Worm (Caenorhabditis elegans) whole organism, L3 larva: ENCODE measurements around the gene ZK666.2.
A peak's percentile ranks its signal among the peaks of the same experiment; 100 is the strongest.

Experiments used
- R02D3.7 ChIP-seq: fragments of 150-350 bp; optimal IDR thresholded peaks from 2 replicates; lab custom pipeline; 2014; ENCODE audit warnings: missing biosample characterization, missing genetic modification characterization
- aly-2 ChIP-seq: fragments of 150-350 bp; optimal IDR thresholded peaks from 2 replicates; lab custom pipeline; 2014; ENCODE audit warnings: missing biosample characterization, missing genetic modification characterization
- ama-1 ChIP-seq: fragments of 150-350 bp; optimal IDR thresholded peaks from 2 replicates; lab custom pipeline; 2018
- ceh-16 ChIP-seq: sonication (generic microtip); optimal IDR thresholded peaks from 2 replicates; lab custom pipeline; 2017; ENCODE audit warnings: missing biosample characterization, missing genetic modification characterization
- ceh-28 ChIP-seq: fragments of 150-350 bp; optimal IDR thresholded peaks from 2 replicates; lab custom pipeline; 2014; ENCODE audit warnings: missing biosample characterization, missing genetic modification reagents, missing genetic modification characterization
- ceh-82 ChIP-seq: fragments of 150-350 bp; optimal IDR thresholded peaks from 2 replicates; lab custom pipeline; 2014; ENCODE audit warnings: missing biosample characterization, missing genetic modification characterization
- ceh-9 ChIP-seq: sonication (generic microtip); optimal IDR thresholded peaks from 2 replicates; lab custom pipeline; 2018; ENCODE audit warnings: missing biosample characterization, missing genetic modification characterization
- daf-12 ChIP-seq: fragments of 150-350 bp; optimal IDR thresholded peaks from 2 replicates; lab custom pipeline; 2014; ENCODE audit warnings: missing biosample characterization, missing genetic modification reagents, missing genetic modification characterization
- egl-27 ChIP-seq: sonication (generic microtip); optimal IDR thresholded peaks from 4 replicates; lab custom pipeline; 2017; ENCODE audit warnings: missing biosample characterization, missing genetic modification reagents, missing genetic modification characterization
- egl-5 ChIP-seq: fragments of 150-350 bp; optimal IDR thresholded peaks from 2 replicates; lab custom pipeline; 2017; ENCODE audit warnings: missing biosample characterization, missing genetic modification reagents, missing genetic modification characterization, inconsistent platforms
- elt-1 ChIP-seq: fragments of 150-350 bp; optimal IDR thresholded peaks from 2 replicates; lab custom pipeline; 2014; ENCODE audit warnings: missing biosample characterization, missing genetic modification characterization
- elt-2 ChIP-seq: sonication (generic microtip); optimal IDR thresholded peaks from 2 replicates; lab custom pipeline; 2016; ENCODE audit warnings: missing genetic modification reagents, mild to moderate bottlenecking, missing genetic modification characterization, missing compliant biosample characterization
- elt-3 ChIP-seq, 3 experiments: fragments of 150-350 bp in 1 of 3; sonication (generic microtip) in 2 of 3; optimal IDR thresholded peaks; 2 replicates in 2 of 3; 4 replicates in 1 of 3; lab custom pipeline; 2014 to 2017; ENCODE audit warnings: missing biosample characterization in 3 of 3, missing genetic modification characterization in 3 of 3
- eor-1 ChIP-seq, 2 experiments: fragments of 150-350 bp; optimal IDR thresholded peaks; 2 replicates each; lab custom pipeline; 2014 to 2018; ENCODE audit warnings: missing biosample characterization in 2 of 2, missing genetic modification characterization in 2 of 2
- hmg-11 ChIP-seq: sonication (generic microtip); optimal IDR thresholded peaks from 2 replicates; lab custom pipeline; 2016; ENCODE audit warnings: missing genetic modification characterization, missing compliant biosample characterization
- lin-15B ChIP-seq: fragments of 150-350 bp; optimal IDR thresholded peaks from 2 replicates; lab custom pipeline; 2014; ENCODE audit warnings: missing biosample characterization, missing genetic modification characterization
- lsy-12 ChIP-seq: sonication (generic microtip); optimal IDR thresholded peaks from 2 replicates; lab custom pipeline; 2016; ENCODE audit warnings: mild to moderate bottlenecking, missing genetic modification characterization, missing compliant biosample characterization
- mdl-1 ChIP-seq: fragments of 150-350 bp; optimal IDR thresholded peaks from 2 replicates; lab custom pipeline; 2014; ENCODE audit warnings: missing biosample characterization, missing genetic modification characterization
- nhr-23 ChIP-seq: fragments of 150-350 bp; optimal IDR thresholded peaks from 2 replicates; lab custom pipeline; 2014; ENCODE audit warnings: missing biosample characterization, missing genetic modification reagents, missing genetic modification characterization
- nhr-237 ChIP-seq: fragments of 150-350 bp; optimal IDR thresholded peaks from 2 replicates; lab custom pipeline; 2014; ENCODE audit warnings: missing biosample characterization, missing genetic modification characterization
- nhr-43 ChIP-seq: sonication (generic microtip); optimal IDR thresholded peaks from 2 replicates; lab custom pipeline; 2016; ENCODE audit warnings: mild to moderate bottlenecking, missing genetic modification characterization, missing compliant biosample characterization; ENCODE audit not compliant: poor library complexity, severe bottlenecking
- nhr-77 ChIP-seq: fragments of 150-350 bp; optimal IDR thresholded peaks from 2 replicates; lab custom pipeline; 2014; ENCODE audit warnings: missing biosample characterization, missing genetic modification characterization
- pha-4 ChIP-seq: fragments of 150-350 bp; optimal IDR thresholded peaks from 2 replicates; lab custom pipeline; 2014; ENCODE audit warnings: missing biosample characterization, missing genetic modification reagents, missing genetic modification characterization
- pqm-1 ChIP-seq: fragments of 150-350 bp; optimal IDR thresholded peaks from 2 replicates; lab custom pipeline; 2017; ENCODE audit warnings: missing biosample characterization, missing genetic modification characterization, inconsistent platforms
- sea-2 ChIP-seq: fragments of 150-350 bp; sonication (generic microtip); optimal IDR thresholded peaks from 4 replicates; lab custom pipeline; 2014; ENCODE audit warnings: missing biosample characterization, missing genetic modification reagents, missing genetic modification characterization
- skn-1 ChIP-seq: fragments of 150-350 bp; optimal IDR thresholded peaks from 2 replicates; lab custom pipeline; 2014; ENCODE audit warnings: missing biosample characterization, missing genetic modification characterization
- snpc-4 ChIP-seq: fragments of 150-350 bp; optimal IDR thresholded peaks from 2 replicates; lab custom pipeline; 2014; ENCODE audit warnings: missing biosample characterization, missing genetic modification characterization
- tbx-2 ChIP-seq: sonication (generic microtip); optimal IDR thresholded peaks from 2 replicates; lab custom pipeline; 2016; ENCODE audit warnings: mild to moderate bottlenecking, missing genetic modification characterization, missing compliant biosample characterization
- zag-1 ChIP-seq: fragments of 150-350 bp; optimal IDR thresholded peaks from 2 replicates; lab custom pipeline; 2014; ENCODE audit warnings: missing biosample characterization, missing genetic modification characterization
- ztf-11 ChIP-seq: fragments of 150-350 bp; optimal IDR thresholded peaks from 2 replicates; lab custom pipeline; 2014; ENCODE audit warnings: missing biosample characterization, missing genetic modification characterization

The ZK666.2 gene

ce11 chrII:10476959-10477358 is 5.3 kb upstream of the ZK666.2 start, which contains the start of gene ZK666.4:
TSS of gene ZK666.4 (plus strand) at chrII:10477259.
- TF ChIP-seq skn-1 (tag; lab: Kevin White, UChicago), result no peak
- no peak for TF ChIP-seq nhr-77 (tag; lab: Kevin White, UChicago)
- TF ChIP-seq elt-3 (tag; optimal IDR thresholded peaks at IDR 0.05; lab: Kevin White, UChicago), result no peak

DNA sequence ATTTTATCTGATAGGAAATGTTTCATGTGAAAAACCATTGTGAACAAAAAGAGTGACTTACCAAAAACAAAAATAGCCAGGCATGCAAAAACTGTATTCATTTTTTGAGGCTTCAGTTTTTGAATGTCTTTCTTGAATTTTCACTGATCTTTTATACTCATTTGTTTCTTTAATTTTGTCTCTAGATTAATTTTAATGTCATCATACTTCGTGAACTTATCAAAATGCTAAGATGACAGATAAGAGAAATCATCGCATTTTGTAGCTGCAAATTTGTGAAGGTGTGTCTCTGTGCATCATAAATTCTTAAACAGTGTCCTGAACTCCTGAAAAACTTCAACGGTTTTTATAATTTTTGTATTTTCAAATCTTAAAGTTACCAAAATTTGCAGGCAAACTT is 4.3 kb upstream of the ZK666.2 start, which contains the start of gene clec-58:
Gene clec-58, minus strand, starts transcription at position 101 of the 400 bp plus-strand sequence.
- TF ChIP-seq ama-1 (lab: Kevin White, UChicago) (no peak), sea-2 (GFP tag; lab: Kevin White, UChicago) (no peak), R02D3.7 (no peak), lin-15B (tag; lab: Kevin White, UChicago) (no peak), aly-2 (tag; lab: Kevin White, UChicago) (no peak), skn-1 (tag; lab: Kevin White, UChicago) (no peak), ztf-11 (no peak), eor-1 (tag; optimal IDR thresholded peaks at IDR 0.05; lab: Kevin White, UChicago) (no peak), nhr-23 (tag; lab: Kevin White, UChicago) (no peak), hmg-11 (tag; lab: Kevin White, UChicago) (no peak), pqm-1 (tag; lab: Kevin White, UChicago) (no peak), elt-3 (tag; optimal IDR thresholded peaks at IDR 0.05; lab: Kevin White, UChicago) (no peak), daf-12 (tag; lab: Kevin White, UChicago) (no peak), ceh-82 (tag; lab: Kevin White, UChicago) (no peak)

DNA sequence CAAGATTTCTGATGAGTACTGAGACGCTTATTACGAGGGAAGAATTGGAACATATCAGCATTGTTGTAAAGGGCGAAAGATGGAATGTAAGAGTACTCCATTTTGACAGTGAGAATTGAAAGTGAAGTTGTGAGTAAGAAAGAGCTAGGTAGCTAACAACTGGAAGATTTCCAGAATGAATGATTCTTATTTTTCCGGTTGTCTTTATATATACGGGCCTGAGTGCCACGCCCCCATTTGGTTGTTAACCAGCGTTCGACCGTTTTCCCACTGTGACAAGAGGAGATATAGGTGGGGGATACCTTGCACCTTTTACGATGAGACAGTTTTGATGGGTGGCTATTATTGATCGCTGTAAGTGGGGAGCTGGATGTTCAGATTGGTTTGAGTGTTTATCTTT is 443 bp downstream of the ZK666.2 start, which contains the start of gene ZK666.1:
Gene ZK666.1, minus strand, starts transcription at position 101 of the 400 bp plus-strand sequence.
- no peak for TF ChIP-seq pqm-1 (tag; lab: Kevin White, UChicago)
- TF ChIP-seq egl-27 (tag; lab: Kevin White, UChicago), result no peak
- no peak for TF ChIP-seq eor-1 (tag; optimal IDR thresholded peaks at IDR 0.05; lab: Kevin White, UChicago)
- TF ChIP-seq nhr-237 (tag; lab: Kevin White, UChicago), result no peak
- no peak for TF ChIP-seq mdl-1
- no peak for TF ChIP-seq nhr-43
- TF ChIP-seq R02D3.7, result no peak
- TF ChIP-seq elt-3 (tag; optimal IDR thresholded peaks at IDR 0.05; lab: Kevin White, UChicago), result no peak
- no peak for TF ChIP-seq ceh-9 (tag; lab: Kevin White, UChicago)

- TF ChIP-seq pha-4 (tag; lab: Kevin White, UChicago) (no peak), elt-2 (tag; lab: Kevin White, UChicago) (peak; percentile 59)
These were observed 1.5 kb downstream of the ZK666.2 start, which contains the start of gene clec-143 for ce11 chrII:10470159-10470558. TSS of gene clec-143 (minus strand) at chrII:10470297.

- TF ChIP-seq elt-3 (tag; optimal IDR thresholded peaks at IDR 0.05; lab: Kevin White, UChicago) (no peak), ama-1 (lab: Kevin White, UChicago) (no peak)
These were observed 5.1 kb downstream of the ZK666.2 start, which contains the start of gene tnc-2 for ce11 chrII:10466552-10466951. TSS of gene tnc-2 (plus strand) at chrII:10466852.

DNA sequence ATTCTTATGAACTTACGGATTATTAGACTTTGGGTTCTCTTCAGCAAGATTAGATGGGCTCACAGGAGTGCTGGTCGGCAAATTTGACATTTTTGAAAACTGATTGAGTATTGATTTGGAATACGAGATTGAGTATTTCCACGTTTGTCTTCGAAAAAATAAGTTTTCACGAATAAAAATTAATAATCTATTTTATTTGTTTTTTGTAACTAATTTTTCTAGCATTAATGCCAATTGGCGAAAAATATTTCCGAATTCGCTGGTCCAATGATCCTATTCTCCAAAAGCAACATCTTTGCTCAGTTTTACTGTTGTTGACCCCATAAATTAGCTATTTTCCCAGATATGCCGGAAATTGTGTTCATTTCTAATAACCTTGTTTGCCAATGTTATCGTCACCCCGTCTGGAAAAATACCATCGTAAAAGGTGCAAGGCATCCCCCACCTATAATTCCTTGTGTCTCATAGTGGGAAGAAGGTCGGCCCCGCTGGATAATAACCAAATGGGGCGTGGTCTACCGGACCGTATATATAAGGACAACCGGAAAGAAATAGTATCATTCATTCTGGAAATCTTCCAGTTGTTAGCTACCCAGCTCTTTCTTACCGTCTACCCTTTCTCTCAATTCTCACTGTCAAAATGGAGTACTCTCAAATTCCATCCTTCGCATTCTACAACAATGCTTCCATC is 7.3 kb downstream of the ZK666.2 start, which contains the start of the genes ZK673.6 and sdz-37:
Gene ZK673.6, minus strand, starts transcription at position 101 of the 691 bp plus-strand sequence.
Gene sdz-37, plus strand, starts transcription at position 641 of the 691 bp plus-strand sequence.
- TF ChIP-seq elt-1 (no peak), ztf-11 (no peak), eor-1 (tag; optimal IDR thresholded peaks at IDR 0.05; lab: Kevin White, UChicago) (no peak), lsy-12 (no peak), zag-1 (tag; lab: Kevin White, UChicago) (no peak), tbx-2 (tag; lab: Kevin White, UChicago) (no peak), nhr-43 (no peak), ceh-28 (tag; lab: Kevin White, UChicago) (no peak), pqm-1 (tag; lab: Kevin White, UChicago) (no peak), ceh-16 (tag; lab: Kevin White, UChicago) (no peak), daf-12 (tag; lab: Kevin White, UChicago) (no peak), egl-5 (no peak), aly-2 (tag; lab: Kevin White, UChicago) (no peak), sea-2 (GFP tag; lab: Kevin White, UChicago) (no peak), skn-1 (tag; lab: Kevin White, UChicago) (no peak), snpc-4 (tag; lab: Kevin White, UChicago) (no peak)
